Fruit fly (Drosophila melanogaster) whole organism, embryonic: Measurements from ENCODE around the gene Atg8b.
A peak's percentile ranks its signal among the peaks of the same experiment; 100 is the strongest.

Experiments
- C15 ChIP-seq: fragments of 200-800 bp; sonication (Bioruptor generic); IDR thresholded peaks from 3 replicates; pipeline ENCODE4 v1.3.6; 2022; ENCODE audit warnings: missing biosample characterization, missing genetic modification characterization
- CG11093 ChIP-seq: fragments of 200-800 bp; sonication (Bioruptor generic); IDR thresholded peaks from 3 replicates; pipeline ENCODE4 v1.3.6; 2022; ENCODE audit warnings: missing biosample characterization, missing genetic modification characterization
- CG11247 ChIP-seq: fragments of 200-800 bp; sonication (Bioruptor generic); IDR thresholded peaks from 2 replicates; pipeline ENCODE4 v1.3.6; 2022; ENCODE audit warnings: missing biosample characterization, missing genetic modification characterization
- CG14965 ChIP-seq: fragments of 200-800 bp; sonication (Bioruptor generic); optimal IDR thresholded peaks from 2 replicates; lab custom pipeline; 2016; ENCODE audit warnings: missing biosample characterization, missing genetic modification characterization, borderline replicate concordance
- CG1602 ChIP-seq: fragments of 200-800 bp; sonication (Bioruptor generic); optimal IDR thresholded peaks from 3 replicates; lab custom pipeline; 2016; ENCODE audit warnings: missing biosample characterization, missing genetic modification characterization
- CG17568 ChIP-seq: fragments of 200-800 bp; sonication (Bioruptor generic); optimal IDR thresholded peaks from 2 replicates; lab custom pipeline; 2018; ENCODE audit warnings: missing biosample characterization, mild to moderate bottlenecking, missing genetic modification characterization, moderate library complexity
- CG17612 ChIP-seq: fragments of 200-800 bp; sonication (Bioruptor generic); IDR thresholded peaks from 2 replicates; pipeline ENCODE4 v1.3.6; 2022; ENCODE audit warnings: missing biosample characterization, missing genetic modification characterization
- CG2678 ChIP-seq: fragments of 200-800 bp; sonication (Bioruptor generic); optimal IDR thresholded peaks from 3 replicates; lab custom pipeline; 2019; ENCODE audit warnings: missing biosample characterization, mild to moderate bottlenecking, missing genetic modification characterization, moderate library complexity
- CG2712 ChIP-seq: fragments of 200-800 bp; optimal IDR thresholded peaks from 3 replicates; lab custom pipeline; 2019; ENCODE audit warnings: missing biosample characterization, mild to moderate bottlenecking, missing genetic modification characterization, moderate library complexity
- CG32532 ChIP-seq: fragments of 200-800 bp; sonication (Bioruptor generic); IDR thresholded peaks from 2 replicates; pipeline ENCODE4 v1.3.6; 2022; ENCODE audit warnings: missing biosample characterization, missing genetic modification characterization
- CG3838 ChIP-seq: fragments of 200-800 bp; sonication (Bioruptor generic); optimal IDR thresholded peaks from 3 replicates; lab custom pipeline; 2016; ENCODE audit warnings: missing biosample characterization, missing genetic modification characterization
- CG3847 ChIP-seq: fragments of 200-800 bp; sonication (Bioruptor generic); IDR thresholded peaks from 2 replicates; pipeline ENCODE4 v1.3.6; 2022; ENCODE audit warnings: missing biosample characterization, missing genetic modification characterization
- CG4707 ChIP-seq: fragments of 200-800 bp; sonication (Bioruptor generic); optimal IDR thresholded peaks from 2 replicates; lab custom pipeline; 2018; ENCODE audit warnings: missing biosample characterization, mild to moderate bottlenecking, missing genetic modification characterization, moderate library complexity
- CG8924 ChIP-seq: fragments of 200-800 bp; optimal IDR thresholded peaks from 3 replicates; lab custom pipeline; 2019; ENCODE audit warnings: missing biosample characterization, mild to moderate bottlenecking, missing genetic modification characterization, moderate library complexity
- CG9609 ChIP-seq: fragments of 200-800 bp; sonication (Bioruptor generic); optimal IDR thresholded peaks from 3 replicates; lab custom pipeline; 2016; ENCODE audit warnings: missing biosample characterization, missing genetic modification characterization
- CG9797 ChIP-seq: fragments of 200-800 bp; sonication (Bioruptor generic); optimal IDR thresholded peaks from 3 replicates; lab custom pipeline; 2018; ENCODE audit warnings: missing biosample characterization, mild to moderate bottlenecking, missing genetic modification characterization
- D19A ChIP-seq: fragments of 200-800 bp; optimal IDR thresholded peaks from 3 replicates; lab custom pipeline; 2019; ENCODE audit warnings: missing biosample characterization, mild to moderate bottlenecking, missing genetic modification characterization, moderate library complexity
- Dad ChIP-seq: fragments of 200-800 bp; sonication (Bioruptor generic); optimal IDR thresholded peaks from 3 replicates; lab custom pipeline; 2016; ENCODE audit warnings: missing biosample characterization, missing genetic modification characterization
- Eip74EF ChIP-seq, 2 experiments: fragments of 200-800 bp in 1 of 2; fragments of >200 bp in 1 of 2; sonication (Bioruptor generic) in 1 of 2; optimal IDR thresholded peaks; 2 replicates each; lab custom pipeline; 2017 to 2019; ENCODE audit warnings: missing biosample characterization in 2 of 2, missing genetic modification characterization in 2 of 2, mild to moderate bottlenecking in 1 of 2, moderate library complexity in 1 of 2
- Elba2 ChIP-seq: fragments of 200-800 bp; sonication (Bioruptor generic); optimal IDR thresholded peaks from 3 replicates; lab custom pipeline; 2016; ENCODE audit warnings: missing biosample characterization, missing genetic modification characterization
- Lhr ChIP-seq: fragments of 200-800 bp; sonication (Bioruptor generic); optimal IDR thresholded peaks from 3 replicates; lab custom pipeline; 2017; ENCODE audit warnings: mild to moderate bottlenecking, missing biosample characterization, missing genetic modification reagents, missing genetic modification characterization
- Mes4 ChIP-seq: fragments of 200-800 bp; sonication (Bioruptor generic); optimal IDR thresholded peaks from 2 replicates; lab custom pipeline; 2016; ENCODE audit warnings: missing biosample characterization, missing genetic modification characterization
- Six4 ChIP-seq: fragments of 200-800 bp; sonication (Bioruptor generic); optimal IDR thresholded peaks from 2 replicates; lab custom pipeline; 2016; ENCODE audit warnings: missing biosample characterization, missing genetic modification characterization
- ac ChIP-seq: fragments of 200-800 bp; sonication (Bioruptor generic); optimal IDR thresholded peaks from 3 replicates; lab custom pipeline; 2017; ENCODE audit warnings: missing biosample characterization, mild to moderate bottlenecking, missing genetic modification characterization
- ara ChIP-seq: fragments of 200-800 bp; sonication (Bioruptor generic); IDR thresholded peaks from 2 replicates; pipeline ENCODE4 v1.3.6; 2022; ENCODE audit warnings: missing biosample characterization, missing genetic modification characterization
- cg ChIP-seq: fragments of 200-800 bp; sonication (Bioruptor generic); optimal IDR thresholded peaks from 3 replicates; lab custom pipeline; 2019; ENCODE audit warnings: missing biosample characterization, mild to moderate bottlenecking, missing genetic modification characterization, moderate library complexity
- corto ChIP-seq: fragments of 200-800 bp; sonication (Bioruptor generic); optimal IDR thresholded peaks from 2 replicates; lab custom pipeline; 2016; ENCODE audit warnings: missing biosample characterization, mild to moderate bottlenecking, missing genetic modification characterization, moderate library complexity
- crc ChIP-seq: fragments of 200-800 bp; sonication (Bioruptor generic); optimal IDR thresholded peaks from 2 replicates; lab custom pipeline; 2016; ENCODE audit warnings: missing biosample characterization, missing genetic modification characterization
- fd96Cb ChIP-seq: fragments of 200-800 bp; sonication (Bioruptor generic); optimal IDR thresholded peaks from 2 replicates; lab custom pipeline; 2018; ENCODE audit warnings: missing biosample characterization, mild to moderate bottlenecking, missing genetic modification characterization, moderate library complexity
- h ChIP-seq: fragments of >200 bp; optimal IDR thresholded peaks from 2 replicates; lab custom pipeline; 2017
- kay ChIP-seq: fragments of 200-800 bp; sonication (Bioruptor generic); optimal IDR thresholded peaks from 2 replicates; lab custom pipeline; 2016; ENCODE audit warnings: missing biosample characterization, missing genetic modification characterization
- nerfin-1 ChIP-seq: fragments of 200-800 bp; sonication (Bioruptor generic); optimal IDR thresholded peaks from 3 replicates; lab custom pipeline; 2019; ENCODE audit warnings: missing biosample characterization, mild to moderate bottlenecking, missing genetic modification characterization, moderate library complexity
- run ChIP-seq: fragments of 200-800 bp; sonication (Bioruptor generic); optimal IDR thresholded peaks from 3 replicates; lab custom pipeline; 2018; ENCODE audit warnings: missing biosample characterization, mild to moderate bottlenecking, missing genetic modification characterization
- sens ChIP-seq: fragments of 200-800 bp; sonication (Bioruptor generic); peaks from one replicate; lab custom pipeline; 2016; ENCODE audit warnings: missing biosample characterization, missing genetic modification characterization
- sisA ChIP-seq: fragments of 200-800 bp; sonication (Bioruptor generic); IDR thresholded peaks from 2 replicates; pipeline ENCODE4 v1.3.6; 2022; ENCODE audit warnings: missing biosample characterization, missing genetic modification characterization
- tap ChIP-seq: fragments of 200-800 bp; optimal IDR thresholded peaks from 3 replicates; lab custom pipeline; 2019; ENCODE audit warnings: missing biosample characterization, mild to moderate bottlenecking, missing genetic modification characterization, moderate library complexity
- tll ChIP-seq, 2 experiments: fragments of 200-800 bp in 1 of 2; fragments of >200 bp in 1 of 2; sonication (Bioruptor generic) in 1 of 2; optimal IDR thresholded peaks; 2 replicates each; lab custom pipeline; 2017 to 2019; ENCODE audit warnings: missing biosample characterization in 2 of 2, missing genetic modification characterization in 2 of 2, mild to moderate bottlenecking in 1 of 2, moderate library complexity in 1 of 2
- zfh1 ChIP-seq: fragments of 200-800 bp; sonication (Bioruptor generic); IDR thresholded peaks from 3 replicates; pipeline ENCODE4 v1.3.6; 2022; ENCODE audit warnings: missing biosample characterization, missing genetic modification characterization

Gene Atg8b

DNA sequence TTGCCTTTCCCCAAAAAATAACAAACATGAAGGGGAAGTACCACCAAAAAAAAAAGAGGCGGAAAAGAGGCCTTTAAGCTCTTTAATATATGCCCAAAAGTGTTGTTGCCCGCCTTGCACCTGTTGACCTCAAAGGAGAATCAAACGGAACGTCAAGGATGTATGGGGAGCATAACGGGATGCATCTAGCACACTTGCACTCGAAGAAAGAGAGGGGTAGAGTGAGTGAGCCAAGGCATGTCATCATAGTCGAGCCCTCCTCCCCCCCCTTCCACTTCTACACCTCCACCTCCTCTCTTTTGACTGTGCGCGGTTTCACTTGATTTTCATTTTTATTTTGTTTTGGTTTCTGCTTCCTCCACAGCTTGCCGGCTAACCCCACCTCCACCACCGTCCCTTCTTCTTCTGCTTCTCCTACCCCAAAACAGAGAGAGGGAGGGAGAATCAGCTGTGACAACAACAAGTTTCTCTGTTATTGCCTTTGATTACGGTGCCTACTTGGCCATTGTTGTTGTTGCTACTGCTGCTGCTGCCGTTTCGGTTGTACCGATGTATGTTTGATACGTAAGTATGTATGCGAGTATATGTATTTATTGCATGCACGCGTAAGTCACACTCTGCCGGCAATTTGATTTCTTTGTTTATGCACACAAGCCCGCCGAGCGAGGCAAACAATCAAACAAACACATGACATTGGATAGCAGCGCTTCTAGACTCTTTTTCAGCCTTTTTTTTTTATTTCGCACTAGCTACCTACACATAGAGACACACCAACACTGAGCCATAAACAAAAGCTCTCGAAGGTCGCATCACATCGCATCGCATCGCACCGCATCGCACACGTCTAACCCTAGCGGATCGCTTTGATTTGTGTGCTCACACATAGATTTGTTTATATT, 12.0 kb downstream of the Atg8b start (continued):
- TF ChIP-seq corto (peak; percentile 42), CG17612 (GFP tag; lab: Robert Waterston, UW) (no peak), ac (GFP tag; lab: Kevin White, UChicago) (no peak), CG11093 (GFP tag; lab: Robert Waterston, UW) (no peak), CG14965 (GFP tag; lab: Kevin White, UChicago) (no peak), Six4 (GFP tag; lab: Kevin White, UChicago) (no peak), zfh1 (GFP tag; lab: Robert Waterston, UW) (no peak), CG17568 (GFP tag; lab: Kevin White, UChicago) (no peak), Lhr (no peak), cg (GFP tag; lab: Kevin White, UChicago) (peak; percentile 57), Elba2 (GFP tag; lab: Kevin White, UChicago) (no peak), CG3847 (GFP tag; lab: Robert Waterston, UW) (no peak), CG2712 (tag; lab: Kevin White, UChicago) (no peak), Dad (no peak), CG4707 (GFP tag; lab: Kevin White, UChicago) (no peak), sisA (GFP tag; lab: Robert Waterston, UW) (no peak), ara (GFP tag; lab: Robert Waterston, UW) (0 out of 2 replicates have a peak, but pooled peaks have one; percentile 33), nerfin-1 (no peak), CG3838 (GFP tag; lab: Kevin White, UChicago) (no peak), C15 (GFP tag; lab: Robert Waterston, UW) (no peak), CG9609 (GFP tag; lab: Kevin White, UChicago) (no peak), CG32532 (GFP tag; lab: Robert Waterston, UW) (no peak), run (no peak), CG9797 (GFP tag; lab: Kevin White, UChicago) (no peak), crc (GFP tag; lab: Kevin White, UChicago) (no peak), CG1602 (no peak), h (no peak), CG2678 (tag; lab: Kevin White, UChicago) (no peak), Mes4 (no peak), D19A (tag; lab: Kevin White, UChicago) (no peak), CG11247 (GFP tag; lab: Robert Waterston, UW) (no peak), fd96Cb (tag; lab: Kevin White, UChicago) (no peak), Eip74EF (GFP tag; optimal IDR thresholded peaks at IDR 0.05; lab: Kevin White, UChicago) (peak in 1 of 2 experiments; percentile 29)

- no peak for TF ChIP-seq tll (GFP tag; optimal IDR thresholded peaks at IDR 0.05; lab: Kevin White, UChicago)
- TF ChIP-seq tap (tag; lab: Kevin White, UChicago) = peak; percentile 18
- no peak for TF ChIP-seq CG8924 (tag; lab: Kevin White, UChicago)
- TF ChIP-seq kay (GFP tag; lab: Kevin White, UChicago) = no peak
- peak; percentile 62 for TF ChIP-seq sens (GFP tag; lab: Kevin White, UChicago)
- TF ChIP-seq, all 482 proteins: peak for 2
Observed at dm6 chr3R:17711646-17711975, 13.3 kb downstream of the Atg8b start.
